Fruit fly (Drosophila melanogaster) whole organism, embryonic: ENCODE data around the gene CG31495.
A peak's percentile ranks its signal among the peaks of the same experiment; 100 is the strongest.

Source experiments
- Blimp-1 ChIP-seq: fragments of 200-800 bp; sonication (Bioruptor generic); optimal IDR thresholded peaks from 3 replicates; lab custom pipeline; 2018; ENCODE audit warnings: missing biosample characterization, missing genetic modification characterization, mild to moderate bottlenecking, moderate library complexity, missing genetic modification reagents
- C15 ChIP-seq: fragments of 200-800 bp; sonication (Bioruptor generic); IDR thresholded peaks from 3 replicates; pipeline ENCODE4 v1.3.6; 2022; ENCODE audit warnings: missing biosample characterization, missing genetic modification characterization
- CG10274 ChIP-seq: fragments of 200-800 bp; sonication (Bioruptor generic); optimal IDR thresholded peaks from 3 replicates; lab custom pipeline; 2017; ENCODE audit warnings: missing biosample characterization, mild to moderate bottlenecking, missing genetic modification characterization
- CG10543 ChIP-seq: fragments of 200-800 bp; sonication (Bioruptor generic); optimal IDR thresholded peaks from 3 replicates; lab custom pipeline; 2017; ENCODE audit warnings: missing biosample characterization, mild to moderate bottlenecking, missing genetic modification characterization, moderate library complexity
- CG11456 ChIP-seq: fragments of 200-800 bp; sonication (Bioruptor generic); IDR thresholded peaks from 3 replicates; pipeline ENCODE4 v1.3.6; 2022; ENCODE audit warnings: missing biosample characterization, missing genetic modification characterization
- CG12391 ChIP-seq: fragments of 200-800 bp; sonication (Bioruptor generic); optimal IDR thresholded peaks from 3 replicates; lab custom pipeline; 2018; ENCODE audit warnings: missing biosample characterization, mild to moderate bottlenecking, missing genetic modification characterization, moderate library complexity
- CG12659 ChIP-seq: fragments of 200-800 bp; sonication (Bioruptor generic); optimal IDR thresholded peaks from 3 replicates; lab custom pipeline; 2017; ENCODE audit warnings: mild to moderate bottlenecking, missing biosample characterization, missing genetic modification reagents, missing genetic modification characterization
- CG1647 ChIP-seq: fragments of 200-800 bp; sonication (Bioruptor generic); optimal IDR thresholded peaks from 3 replicates; lab custom pipeline; 2016; ENCODE audit warnings: missing biosample characterization, missing genetic modification characterization
- CG16813 ChIP-seq: fragments of 200-800 bp; sonication (Bioruptor generic); IDR thresholded peaks from 3 replicates; pipeline ENCODE4 v1.3.6; 2022; ENCODE audit warnings: missing biosample characterization, missing genetic modification characterization; ENCODE audit not compliant: partially characterized antibody
- CG17568 ChIP-seq: fragments of 200-800 bp; sonication (Bioruptor generic); optimal IDR thresholded peaks from 2 replicates; lab custom pipeline; 2018; ENCODE audit warnings: missing biosample characterization, mild to moderate bottlenecking, missing genetic modification characterization, moderate library complexity
- CG2120 ChIP-seq: fragments of 200-800 bp; sonication (Bioruptor generic); optimal IDR thresholded peaks from 3 replicates; lab custom pipeline; 2016; ENCODE audit warnings: missing biosample characterization, missing genetic modification characterization
- CG31365 ChIP-seq: fragments of 200-800 bp; sonication (Bioruptor generic); optimal IDR thresholded peaks from 2 replicates; lab custom pipeline; 2018; ENCODE audit warnings: missing biosample characterization, mild to moderate bottlenecking, missing genetic modification characterization
- CG3407 ChIP-seq: fragments of 200-800 bp; sonication (Bioruptor generic); optimal IDR thresholded peaks from 2 replicates; lab custom pipeline; 2018; ENCODE audit warnings: missing biosample characterization, mild to moderate bottlenecking, missing genetic modification characterization
- CG4854 ChIP-seq: fragments of 200-800 bp; sonication (Bioruptor generic); optimal IDR thresholded peaks from 2 replicates; lab custom pipeline; 2016; ENCODE audit warnings: missing biosample characterization, missing genetic modification characterization, inconsistent platforms
- CG8388 ChIP-seq: fragments of 200-800 bp; sonication (Bioruptor generic); optimal IDR thresholded peaks from 2 replicates; lab custom pipeline; 2019; ENCODE audit warnings: missing biosample characterization, mild to moderate bottlenecking, missing genetic modification characterization, moderate library complexity
- CG8944 ChIP-seq: fragments of 200-800 bp; sonication (Bioruptor generic); optimal IDR thresholded peaks from 3 replicates; lab custom pipeline; 2016; ENCODE audit warnings: missing biosample characterization, missing genetic modification characterization
- D ChIP-seq, 2 experiments: fragments of 200-800 bp in 1 of 2; fragments of >200 bp in 1 of 2; sonication (Bioruptor generic) in 1 of 2; optimal IDR thresholded peaks; 2 replicates in 1 of 2; 3 replicates in 1 of 2; lab custom pipeline; 2017; ENCODE audit warnings: mild to moderate bottlenecking in 1 of 2, missing biosample characterization in 1 of 2, missing genetic modification characterization in 1 of 2, missing genetic modification reagents in 1 of 2
- Dek ChIP-seq: fragments of 200-800 bp; sonication (Bioruptor generic); optimal IDR thresholded peaks from 3 replicates; lab custom pipeline; 2019; ENCODE audit warnings: missing biosample characterization, mild to moderate bottlenecking, missing genetic modification characterization, moderate library complexity
- Dfd ChIP-seq, 2 experiments: fragments of >200 bp; optimal IDR thresholded peaks; 2 replicates each; lab custom pipeline; 2017; ENCODE audit warnings: missing biosample characterization in 2 of 2, missing genetic modification characterization in 2 of 2
- Dip2 ChIP-seq: fragments of 200-800 bp; sonication (Bioruptor generic); IDR thresholded peaks from 2 replicates; pipeline ENCODE4 v1.3.6; 2022; ENCODE audit warnings: missing biosample characterization, missing genetic modification characterization
- ERR ChIP-seq: fragments of 200-800 bp; sonication (Bioruptor generic); optimal IDR thresholded peaks from 2 replicates; lab custom pipeline; 2016; ENCODE audit warnings: missing biosample characterization, missing genetic modification characterization
- Fer2 ChIP-seq: fragments of 200-800 bp; sonication (Bioruptor generic); optimal IDR thresholded peaks from 2 replicates; lab custom pipeline; 2018; ENCODE audit warnings: missing biosample characterization, mild to moderate bottlenecking, missing genetic modification characterization, moderate library complexity
- Sin3A ChIP-seq: fragments of >200 bp; optimal IDR thresholded peaks from 2 replicates; lab custom pipeline; 2018
- Sry-β ChIP-seq: fragments of 200-800 bp; sonication (Bioruptor generic); optimal IDR thresholded peaks from 2 replicates; lab custom pipeline; 2018; ENCODE audit warnings: missing biosample characterization, mild to moderate bottlenecking, missing genetic modification characterization, moderate library complexity
- Sry-δ ChIP-seq: fragments of 200-800 bp; sonication (Bioruptor generic); optimal IDR thresholded peaks from 2 replicates; lab custom pipeline; 2016; ENCODE audit warnings: missing biosample characterization, missing genetic modification characterization
- Ssrp ChIP-seq: fragments of 200-800 bp; sonication (Bioruptor generic); optimal IDR thresholded peaks from 2 replicates; lab custom pipeline; 2018; ENCODE audit warnings: missing biosample characterization, mild to moderate bottlenecking, missing genetic modification characterization, moderate library complexity
- YL-1 ChIP-seq: fragments of 200-800 bp; sonication (Bioruptor generic); optimal IDR thresholded peaks from 3 replicates; lab custom pipeline; 2017; ENCODE audit warnings: missing biosample characterization, mild to moderate bottlenecking, missing genetic modification characterization
- btn ChIP-seq: fragments of 200-800 bp; sonication (Bioruptor generic); optimal IDR thresholded peaks from 2 replicates; lab custom pipeline; 2016; ENCODE audit warnings: missing biosample characterization, missing genetic modification characterization
- chif ChIP-seq, 2 experiments: fragments of 200-800 bp; sonication (Bioruptor generic); optimal IDR thresholded peaks; 3 replicates each; lab custom pipeline; 2016; ENCODE audit warnings: missing biosample characterization in 2 of 2, missing genetic modification characterization in 2 of 2
- dati ChIP-seq: fragments of 200-800 bp; sonication (Bioruptor generic); IDR thresholded peaks from 2 replicates; pipeline ENCODE4 v1.3.6; 2022; ENCODE audit warnings: missing biosample characterization, missing genetic modification characterization
- dm ChIP-seq: fragments of 200-800 bp; sonication (Bioruptor generic); optimal IDR thresholded peaks from 3 replicates; lab custom pipeline; 2016; ENCODE audit warnings: missing biosample characterization, missing genetic modification characterization
- en ChIP-seq: fragments of 200-800 bp; sonication (Bioruptor generic); optimal IDR thresholded peaks from 2 replicates; lab custom pipeline; 2016; ENCODE audit warnings: missing biosample characterization, missing genetic modification characterization
- her ChIP-seq: fragments of 200-800 bp; sonication (Bioruptor generic); optimal IDR thresholded peaks from 2 replicates; lab custom pipeline; 2016; ENCODE audit warnings: missing biosample characterization, missing genetic modification characterization
- ken ChIP-seq: fragments of 200-800 bp; sonication (Bioruptor generic); IDR thresholded peaks from 3 replicates; pipeline ENCODE4 v1.3.6; 2022; ENCODE audit warnings: missing biosample characterization, missing genetic modification characterization
- lilli ChIP-seq: fragments of 200-800 bp; sonication (Bioruptor generic); optimal IDR thresholded peaks from 3 replicates; lab custom pipeline; 2016; ENCODE audit warnings: missing biosample characterization, missing genetic modification characterization
- lov ChIP-seq, 2 experiments: fragments of 200-800 bp in 1 of 2; fragments of >200 bp in 1 of 2; sonication (Bioruptor generic) in 1 of 2; IDR thresholded peaks in 1 of 2; optimal IDR thresholded peaks in 1 of 2; 2 replicates in 1 of 2; 3 replicates in 1 of 2; pipeline versions ENCODE4 v1.3.6 to Lab custom; 2017 to 2022; ENCODE audit warnings: missing biosample characterization in 1 of 2, missing genetic modification characterization in 1 of 2
- oc ChIP-seq: fragments of 200-800 bp; sonication (Bioruptor generic); optimal IDR thresholded peaks from 2 replicates; lab custom pipeline; 2018; ENCODE audit warnings: missing biosample characterization, mild to moderate bottlenecking, missing genetic modification characterization, moderate library complexity
- otp ChIP-seq: fragments of 200-800 bp; sonication (Bioruptor generic); IDR thresholded peaks from 3 replicates; pipeline ENCODE4, ENCODE4 v1.3.6; 2022; ENCODE audit warnings: missing biosample characterization, missing genetic modification characterization
- rib ChIP-seq: fragments of 200-800 bp; sonication (Bioruptor generic); IDR thresholded peaks from 2 replicates; pipeline ENCODE4 v1.3.6; 2022; ENCODE audit warnings: missing biosample characterization, missing genetic modification characterization
- scrt ChIP-seq: fragments of 200-800 bp; sonication (Bioruptor generic); optimal IDR thresholded peaks from 2 replicates; lab custom pipeline; 2018; ENCODE audit warnings: missing biosample characterization, mild to moderate bottlenecking, missing genetic modification characterization, moderate library complexity
- sens-2 ChIP-seq: fragments of 200-800 bp; sonication (Bioruptor generic); IDR thresholded peaks from 2 replicates; pipeline ENCODE4 v1.3.6; 2022; ENCODE audit warnings: missing biosample characterization, missing genetic modification characterization
- seq ChIP-seq: fragments of 200-800 bp; sonication (Bioruptor generic); IDR thresholded peaks from 2 replicates; pipeline ENCODE4 v1.3.6; 2022; ENCODE audit warnings: missing biosample characterization, missing genetic modification characterization
- sim ChIP-seq: fragments of 200-800 bp; sonication (Bioruptor generic); IDR thresholded peaks from 2 replicates; pipeline ENCODE4 v1.3.6; 2022; ENCODE audit warnings: missing biosample characterization, missing genetic modification characterization
- slou ChIP-seq: fragments of 200-800 bp; sonication (Bioruptor generic); optimal IDR thresholded peaks from 3 replicates; lab custom pipeline; 2016; ENCODE audit warnings: missing biosample characterization, missing genetic modification characterization
- stwl ChIP-seq: fragments of 200-800 bp; sonication (Bioruptor generic); optimal IDR thresholded peaks from 3 replicates; lab custom pipeline; 2018; ENCODE audit warnings: missing biosample characterization, mild to moderate bottlenecking, missing genetic modification characterization, moderate library complexity
- tgo ChIP-seq: fragments of 200-800 bp; sonication (Bioruptor generic); IDR thresholded peaks from 3 replicates; pipeline ENCODE4 v1.3.6; 2022; ENCODE audit warnings: missing biosample characterization, missing genetic modification characterization
- tin ChIP-seq: fragments of 200-800 bp; sonication (Bioruptor generic); optimal IDR thresholded peaks from 3 replicates; lab custom pipeline; 2016; ENCODE audit warnings: missing biosample characterization, missing genetic modification characterization
- ttk ChIP-seq: fragments of 200-800 bp; sonication (Bioruptor generic); IDR thresholded peaks from 2 replicates; pipeline ENCODE4 v2.1.2; 2022; ENCODE audit warnings: missing biosample characterization, missing genetic modification characterization

Gene CG31495

dm6 chr3R:13817480-13818305 lies 22.0 kb downstream of the CG31495 start (continued):
- TF ChIP-seq YL-1 (no peak), CG12659 (GFP tag; lab: Kevin White, UChicago) (peak; percentile 51), C15 (GFP tag; lab: Robert Waterston, UW) (no peak), CG8388 (GFP tag; lab: Kevin White, UChicago) (peak; percentile 81), sens-2 (GFP tag; lab: Robert Waterston, UW) (0 out of 2 replicates have a peak, but pooled peaks have one; percentile 4), otp (GFP tag; lab: Robert Waterston, UW) (peak; percentile 43; the same call in 1 of the 3 replicates), tgo (GFP tag; lab: Robert Waterston, UW) (peak; percentile 65; the same call in 2 of the 3 replicates), CG11456 (GFP tag; lab: Robert Waterston, UW) (0 out of 3 replicates have a peak, but pooled peaks have one; percentile 16), dm (GFP tag; lab: Kevin White, UChicago) (no peak), ken (peak; percentile 62; the same call in 2 of the 3 replicates), ERR (GFP tag; lab: Kevin White, UChicago) (no peak), tin (GFP tag; lab: Kevin White, UChicago) (peak; percentile 58), lilli (GFP tag; lab: Kevin White, UChicago) (no peak), CG10543 (GFP tag; lab: Kevin White, UChicago) (peak; percentile 46), CG1647 (GFP tag; lab: Kevin White, UChicago) (no peak), Dip2 (GFP tag; lab: Robert Waterston, UW) (no peak), Fer2 (tag; lab: Kevin White, UChicago) (no peak), oc (tag; lab: Kevin White, UChicago) (peak; percentile 79), D (optimal IDR thresholded peaks at IDR 0.05; lab: Kevin White, UChicago) (no peak), D (GFP tag; optimal IDR thresholded peaks at IDR 0.05; lab: Kevin White, UChicago) (peak; percentile 74), Blimp-1 (GFP tag; lab: Kevin White, UChicago) (peak; percentile 99), Dek (tag; lab: Kevin White, UChicago) (no peak), Dfd (GFP tag; optimal IDR thresholded peaks at IDR 0.05; lab: Kevin White, UChicago) (no peak), CG31365 (no peak), CG2120 (no peak), CG10274 (GFP tag; lab: Kevin White, UChicago) (no peak), slou (GFP tag; lab: Kevin White, UChicago) (peak; percentile 1), Ssrp (tag; lab: Kevin White, UChicago) (peak; percentile 84), CG3407 (peak; percentile 29), lov (optimal IDR thresholded peaks at IDR 0.05; lab: Kevin White, UChicago) (no peak), lov (GFP tag; IDR thresholded peaks at IDR 0.05; lab: Robert Waterston, UW) (0 out of 3 replicates have a peak, but pooled peaks have one; percentile 47), CG8944 (GFP tag; lab: Kevin White, UChicago) (peak; percentile 32), sim (GFP tag; lab: Robert Waterston, UW) (no peak; the same call in 1 of the 2 replicates), rib (no peak), ttk (GFP tag; lab: Robert Waterston, UW) (peak; percentile 64), CG4854 (GFP tag; lab: Kevin White, UChicago) (peak; percentile 44), CG16813 (no peak), scrt (GFP tag; lab: Kevin White, UChicago) (peak; percentile 16), CG12391 (tag; lab: Kevin White, UChicago) (peak; percentile 70), Sin3A (lab: Kevin White, UChicago) (no peak), en (GFP tag; lab: Kevin White, UChicago) (no peak), stwl (tag; lab: Kevin White, UChicago) (no peak), seq (GFP tag; lab: Robert Waterston, UW) (no peak), CG17568 (GFP tag; lab: Kevin White, UChicago) (no peak), btn (GFP tag; lab: Kevin White, UChicago) (no peak), dati (GFP tag; lab: Robert Waterston, UW) (peak; percentile 34; the same call in 1 of the 2 replicates), her (GFP tag; lab: Kevin White, UChicago) (no peak), chif (GFP tag; optimal IDR thresholded peaks at IDR 0.05; lab: Kevin White, UChicago) (no peak), Sry-δ (GFP tag; lab: Kevin White, UChicago) (no peak), Sry-β (GFP tag; lab: Kevin White, UChicago) (peak; percentile 26)
